Worm (Caenorhabditis elegans): Measurements from ENCODE around the gene hmt-1.

DNA sequence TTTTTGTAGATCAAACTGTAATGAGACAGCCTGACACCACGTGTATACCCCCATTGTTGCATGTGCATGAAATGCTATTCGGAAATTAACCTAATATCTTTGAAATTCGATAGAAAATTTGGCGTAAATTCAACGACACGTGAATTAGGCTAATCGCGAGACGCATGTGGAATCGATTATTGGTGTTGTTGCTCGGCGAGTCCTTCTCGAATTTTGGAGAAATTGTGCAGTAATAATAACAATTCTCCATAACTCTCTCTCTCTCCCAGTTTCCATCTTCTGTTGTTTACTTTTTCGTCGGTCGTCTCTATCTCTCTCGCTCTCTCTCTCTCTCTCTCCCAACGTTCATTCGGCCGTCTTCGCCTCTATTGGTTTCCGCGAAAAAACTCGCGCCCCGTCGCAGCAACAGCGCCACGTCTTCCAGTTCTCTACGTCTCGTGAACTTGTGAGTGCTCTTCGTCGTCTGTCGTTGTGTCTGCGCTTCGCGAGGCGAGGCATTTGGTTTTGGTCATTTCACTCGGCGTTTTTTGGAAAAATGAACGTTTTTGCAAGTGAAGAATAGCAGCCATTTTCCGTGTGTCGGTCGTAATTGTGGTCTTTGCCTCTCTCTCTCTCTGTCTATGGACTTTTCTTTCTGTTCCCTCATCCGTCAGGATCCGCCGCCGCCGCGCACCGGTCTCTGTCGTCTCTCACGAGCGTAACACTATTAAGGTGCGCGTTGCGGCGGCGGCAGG, 45.1 kb downstream of the hmt-1 start:
- TF ChIP-seq snpc-4 (GFP tag; optimal IDR thresholded peaks at IDR 0.05) = no peak
- TF ChIP-seq snpc-4 (tag; optimal IDR thresholded peaks at IDR 0.05) = peak in 2 of 4 experiments; percentile 6 to 48
- no peak for TF ChIP-seq ekl-4 (GFP tag; IDR thresholded peaks at IDR 0.05)
- TF ChIP-seq nhr-90 (tag; optimal IDR thresholded peaks at IDR 0.05) = no peak
- no peak for TF ChIP-seq unc-62 (GFP tag; optimal IDR thresholded peaks at IDR 0.05)
- no peak for TF ChIP-seq hsf-1 (GFP tag; IDR thresholded peaks at IDR 0.05)
